Worm (Caenorhabditis elegans): ENCODE data around the gene Y54G2A.19.
A peak's percentile ranks its signal among the peaks of the same experiment; 100 is the strongest.

The Y54G2A.19 gene

ce11 chrIV:2855056-2855752 lies 39.3 kb downstream of the Y54G2A.19 start (continued):
- TF ChIP-seq dmd-9 (GFP tag; IDR thresholded peaks at IDR 0.05) = no peak
- no peak for TF ChIP-seq gei-8 (GFP tag; optimal IDR thresholded peaks at IDR 0.05)
- 0 out of 2 replicates have a peak, but pooled peaks have one; percentile 8 for TF ChIP-seq egl-43 (GFP tag; IDR thresholded peaks at IDR 0.05)
- no peak for TF ChIP-seq lsy-2 (tag; optimal IDR thresholded peaks at IDR 0.05)
- TF ChIP-seq dve-1 (tag; optimal IDR thresholded peaks at IDR 0.05; ENCODE audit: insufficient read depth) = peak; percentile 81
- TF ChIP-seq ceh-28 (tag; optimal IDR thresholded peaks at IDR 0.05) = no peak
- TF ChIP-seq rbr-2 (tag; optimal IDR thresholded peaks at IDR 0.05) = no peak
- TF ChIP-seq dmd-8 (GFP tag; IDR thresholded peaks at IDR 0.05) = no peak
- no peak for TF ChIP-seq ceh-82 (tag; optimal IDR thresholded peaks at IDR 0.05)
- peak; percentile 84 for TF ChIP-seq ceh-20 (GFP tag; IDR thresholded peaks at IDR 0.05)
- TF ChIP-seq ztf-11 (tag; optimal IDR thresholded peaks at IDR 0.05) = no peak
- no peak for TF ChIP-seq nhr-10 (tag; optimal IDR thresholded peaks at IDR 0.05)
- no peak for TF ChIP-seq lin-38 (GFP tag; IDR thresholded peaks at IDR 0.05)
- no peak for TF ChIP-seq mdl-1 (tag; optimal IDR thresholded peaks at IDR 0.05)
- TF ChIP-seq ces-1 (GFP tag; optimal IDR thresholded peaks at IDR 0.05) = no peak
- no peak for TF ChIP-seq nhr-25 (tag; optimal IDR thresholded peaks at IDR 0.05; ENCODE audit: borderline replicate concordance, insufficient read depth)
- TF ChIP-seq nhr-77 (tag; optimal IDR thresholded peaks at IDR 0.05) = peak; percentile 32
- no peak for TF ChIP-seq zfp-3 (GFP tag; conservative IDR thresholded peaks at IDR 0.05)
- TF ChIP-seq spr-1 (tag; optimal IDR thresholded peaks at IDR 0.05) = no peak
- no peak for TF ChIP-seq Y48G9A.11 (GFP tag; IDR thresholded peaks at IDR 0.05)
- peak; percentile 60 for TF ChIP-seq nhr-48 (tag; optimal IDR thresholded peaks at IDR 0.05)

ce11 chrIV:2854161-2854560 lies 40.4 kb downstream of the Y54G2A.19 start:
- no peak for TF ChIP-seq Y105C5A.15 (GFP tag; IDR thresholded peaks at IDR 0.05)
- TF ChIP-seq pqm-1 (tag; optimal IDR thresholded peaks at IDR 0.05) = peak; percentile 27
- TF ChIP-seq nhr-77 (tag; optimal IDR thresholded peaks at IDR 0.05) = no peak
- no peak for TF ChIP-seq zfp-3 (GFP tag; conservative IDR thresholded peaks at IDR 0.05)
- TF ChIP-seq daf-16 (GFP tag; optimal IDR thresholded peaks at IDR 0.05) = no peak
- TF ChIP-seq daf-16 (tag; optimal IDR thresholded peaks at IDR 0.05) = peak; percentile 80
- no peak for TF ChIP-seq vab-7 (GFP tag; IDR thresholded peaks at IDR 0.05)
- TF ChIP-seq aha-1 (tag) = no peak
- TF ChIP-seq nhr-6 (tag; optimal IDR thresholded peaks at IDR 0.05) = no peak
- TF ChIP-seq dmd-9 (GFP tag; IDR thresholded peaks at IDR 0.05) = no peak
- TF ChIP-seq zip-2 (tag; optimal IDR thresholded peaks at IDR 0.05) = no peak
- TF ChIP-seq aly-2 (tag; optimal IDR thresholded peaks at IDR 0.05) = no peak
- no peak for TF ChIP-seq lin-38 (GFP tag; IDR thresholded peaks at IDR 0.05)
- no peak for TF ChIP-seq duxl-1 (tag; optimal IDR thresholded peaks at IDR 0.05; ENCODE audit: poor library complexity)
- TF ChIP-seq saeg-2 (GFP tag; IDR thresholded peaks at IDR 0.05) = no peak
- TF ChIP-seq fos-1 (tag; optimal IDR thresholded peaks at IDR 0.05) = no peak
- TF ChIP-seq nhr-10 (tag; optimal IDR thresholded peaks at IDR 0.05) = no peak
- TF ChIP-seq ceh-62 (tag; optimal IDR thresholded peaks at IDR 0.05) = no peak
- TF ChIP-seq hlh-11 (tag; optimal IDR thresholded peaks at IDR 0.05) = peak; percentile 43
- TF ChIP-seq dmd-6 (GFP tag; IDR thresholded peaks at IDR 0.05) = peak; percentile 67
- peak; percentile 27 for TF ChIP-seq dve-1 (tag; optimal IDR thresholded peaks at IDR 0.05; ENCODE audit: insufficient read depth)
- TF ChIP-seq ama-1 (optimal IDR thresholded peaks at IDR 0.05) = no peak
- no peak for TF ChIP-seq R02D3.7 (tag; optimal IDR thresholded peaks at IDR 0.05)
- no peak for TF ChIP-seq nhr-11 (tag; optimal IDR thresholded peaks at IDR 0.05)
- peak; percentile 27 for TF ChIP-seq nhr-28 (tag; optimal IDR thresholded peaks at IDR 0.05)
- no peak for TF ChIP-seq snpc-1.2 (GFP tag; IDR thresholded peaks at IDR 0.05)
- TF ChIP-seq hlh-30 (tag; optimal IDR thresholded peaks at IDR 0.05; ENCODE audit: insufficient read depth) = no peak
- TF ChIP-seq unc-130 (GFP tag; optimal IDR thresholded peaks at IDR 0.05) = no peak
- no peak for TF ChIP-seq lin-39 (tag; optimal IDR thresholded peaks at IDR 0.05)
- no peak for TF ChIP-seq set-16 (GFP tag; IDR thresholded peaks at IDR 0.05)
- no peak for TF ChIP-seq php-3 (GFP tag; IDR thresholded peaks at IDR 0.05)
- TF ChIP-seq daf-8 (GFP tag; IDR thresholded peaks at IDR 0.05) = no peak
- TF ChIP-seq nhr-111 (GFP tag; optimal IDR thresholded peaks at IDR 0.05) = no peak
- TF ChIP-seq lsy-2 (tag; optimal IDR thresholded peaks at IDR 0.05) = no peak

Data from whole organism, L4 larva.